Fruit fly (Drosophila melanogaster): ENCODE results near the gene Rac1.

The Rac1 gene

DNA sequence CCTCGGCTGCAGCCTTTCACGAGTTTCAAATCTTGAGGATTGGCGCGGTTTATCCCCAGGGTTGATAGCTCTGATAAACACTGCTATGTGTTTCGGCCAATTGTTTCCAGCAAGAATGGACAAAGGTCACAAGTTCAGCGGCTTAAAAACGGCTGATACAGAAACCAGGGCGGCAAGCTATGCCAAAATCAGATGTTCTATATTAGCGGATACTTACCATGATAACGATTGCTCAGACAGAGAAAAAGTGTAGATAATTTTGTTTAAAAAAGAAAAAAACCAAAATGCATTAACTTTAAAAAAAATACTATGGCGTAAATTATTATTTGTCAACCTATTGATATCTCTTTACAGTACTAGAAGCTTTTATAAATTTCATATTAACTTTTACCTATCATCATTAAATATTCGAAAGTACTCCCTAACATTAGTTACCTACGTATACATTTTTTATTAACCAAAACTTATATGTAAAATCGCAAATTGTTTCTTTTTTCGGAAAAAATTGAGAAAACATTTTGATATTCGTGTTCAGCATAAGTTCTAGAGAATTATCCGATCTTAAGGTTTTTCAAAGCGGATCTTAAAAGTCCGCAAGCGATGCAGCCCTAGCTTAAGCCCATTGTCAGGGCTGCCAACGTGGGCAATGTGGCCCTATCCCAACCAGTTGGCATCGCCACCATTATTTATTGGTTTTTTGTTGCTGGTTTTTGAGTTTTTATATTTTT, 10.7 kb upstream of the Rac1 start, which contains the start of the genes sturkopf and Herc4 (continued):
- TF ChIP-seq CG7928 (GFP tag; optimal IDR thresholded peaks at IDR 0.05) (peak; percentile 95), CG2875 (GFP tag; optimal IDR thresholded peaks at IDR 0.05) (no peak), Tbp (GFP tag; optimal IDR thresholded peaks at IDR 0.05) (no peak), CG34224 (GFP tag; IDR thresholded peaks at IDR 0.05; ENCODE audit: partially characterized antibody) (no peak), ap (GFP tag; IDR thresholded peaks at IDR 0.05) (0 out of 2 replicates have a peak, but pooled peaks have one; percentile 21), tio (GFP tag; optimal IDR thresholded peaks at IDR 0.05) (no peak), tll (GFP tag; optimal IDR thresholded peaks at IDR 0.05) (peak in 1 of 2 experiments; percentile 21), ara (GFP tag; IDR thresholded peaks at IDR 0.05) (no peak), NC2β (GFP tag; optimal IDR thresholded peaks at IDR 0.05) (peak; percentile 54), CG10209 (GFP tag; optimal IDR thresholded peaks at IDR 0.05) (peak; percentile 66), br (optimal IDR thresholded peaks at IDR 0.05) (no peak), TFAM (GFP tag; optimal IDR thresholded peaks at IDR 0.05) (no peak), bab2 (GFP tag; optimal IDR thresholded peaks at IDR 0.05) (peak; percentile 69), CG8281 (tag; optimal IDR thresholded peaks at IDR 0.05) (no peak), sisA (GFP tag; IDR thresholded peaks at IDR 0.05) (peak; percentile 76), pan (optimal IDR thresholded peaks at IDR 0.05) (no peak), pan (GFP tag; optimal IDR thresholded peaks at IDR 0.05 in 1 of 2, IDR thresholded peaks at IDR 0.05 in 1 of 2) (peak in 1 of 2 experiments; percentile 53), sens (GFP tag) (peak; percentile 97), CG4707 (GFP tag; optimal IDR thresholded peaks at IDR 0.05) (no peak)

DNA sequence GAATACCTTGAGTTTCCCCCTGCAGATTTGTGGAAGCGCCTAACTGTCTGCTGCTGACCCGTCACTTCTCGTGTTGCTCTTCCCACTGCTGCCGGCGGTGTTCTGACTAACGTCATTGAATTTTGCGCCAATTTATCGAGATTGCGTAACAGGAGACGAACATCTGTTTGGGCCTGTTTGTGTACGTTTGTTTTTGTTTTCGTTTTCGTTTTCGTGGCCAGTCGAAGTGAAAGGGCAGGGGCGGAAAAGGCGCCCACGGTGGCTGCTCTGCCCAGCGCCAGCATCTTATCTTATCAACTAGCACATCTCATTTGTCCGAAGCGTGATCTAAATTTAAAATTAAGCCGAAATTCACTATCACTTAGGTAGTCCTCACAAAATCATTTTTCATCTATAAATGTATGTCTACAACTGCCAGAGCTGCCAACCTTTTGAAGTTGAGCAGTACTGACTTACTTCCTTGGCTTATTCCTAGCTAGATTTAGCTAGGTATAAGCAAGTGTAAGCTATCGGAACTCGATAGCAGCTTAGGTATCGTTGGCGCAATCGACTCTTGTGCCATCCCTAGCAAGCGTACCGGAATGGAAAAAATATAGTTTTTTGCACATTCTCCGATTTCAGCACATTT, 4.6 kb upstream of the Rac1 start, which contains the start of the genes Ctr9 and Nt5a:
Ctr9 (plus strand) TSS at position 220 of the 628 bp plus-strand sequence.
Nt5a (minus strand) TSS at position 414 of the 628 bp plus-strand sequence.
- TF ChIP-seq CG4820 (GFP tag; optimal IDR thresholded peaks at IDR 0.05) (no peak), Sry-β (GFP tag; optimal IDR thresholded peaks at IDR 0.05) (peak; percentile 96), dpn (GFP tag; optimal IDR thresholded peaks at IDR 0.05) (peak; percentile 55 to 72), CG31365 (tag; optimal IDR thresholded peaks at IDR 0.05) (no peak), lilli (GFP tag; optimal IDR thresholded peaks at IDR 0.05) (peak; percentile 85), Sin3A (optimal IDR thresholded peaks at IDR 0.05) (peak; percentile 80), mam (GFP tag; optimal IDR thresholded peaks at IDR 0.05) (peak; percentile 81), CG6689 (GFP tag; IDR thresholded peaks at IDR 0.05) (no peak), abd-A (tag; optimal IDR thresholded peaks at IDR 0.05) (no peak), CG2678 (tag; optimal IDR thresholded peaks at IDR 0.05) (no peak), CG4707 (GFP tag; optimal IDR thresholded peaks at IDR 0.05) (no peak), hbn (GFP tag; IDR thresholded peaks at IDR 0.05; ENCODE audit: partially characterized antibody) (peak; percentile 56), Hr39 (optimal IDR thresholded peaks at IDR 0.05) (no peak), ATbp (GFP tag; optimal IDR thresholded peaks at IDR 0.05) (no peak), Med (GFP tag) (peak; percentile 96), CG4854 (GFP tag; optimal IDR thresholded peaks at IDR 0.05) (peak; percentile 18), slou (GFP tag; optimal IDR thresholded peaks at IDR 0.05) (no peak), CG10959 (GFP tag; IDR thresholded peaks at IDR 0.05) (no peak), ttk (GFP tag; IDR thresholded peaks at IDR 0.05) (no peak), CG7839 (tag; optimal IDR thresholded peaks at IDR 0.05) (no peak), al (GFP tag; IDR thresholded peaks at IDR 0.05) (peak; percentile 32; the same call in 1 of the 2 replicates), bab2 (GFP tag; optimal IDR thresholded peaks at IDR 0.05) (peak; percentile 59), CG13894 (tag; optimal IDR thresholded peaks at IDR 0.05) (peak; percentile 76), CG18764 (GFP tag; optimal IDR thresholded peaks at IDR 0.05) (no peak), tap (tag; optimal IDR thresholded peaks at IDR 0.05) (no peak), gfzf (GFP tag; optimal IDR thresholded peaks at IDR 0.05) (peak; percentile 43), wek (GFP tag; optimal IDR thresholded peaks at IDR 0.05) (no peak), Neu2 (GFP tag; optimal IDR thresholded peaks at IDR 0.05; ENCODE audit: borderline replicate concordance) (no peak), CG11093 (GFP tag; IDR thresholded peaks at IDR 0.05) (no peak), Chrac-16 (GFP tag; optimal IDR thresholded peaks at IDR 0.05) (peak; percentile 59), tll (GFP tag; optimal IDR thresholded peaks at IDR 0.05) (peak in 1 of 2 experiments; percentile 34), her (GFP tag; optimal IDR thresholded peaks at IDR 0.05) (peak; percentile 74), CG10366 (GFP tag; IDR thresholded peaks at IDR 0.05) (no peak; the same call in 1 of the 2 replicates)

Measured in whole organism, embryonic.